Fruit fly (Drosophila melanogaster) whole organism, prepupa: ENCODE data around the gene dpr16.

ENCODE experiments used
- Blimp-1 ChIP-seq: fragments of 200-800 bp; sonication (Bioruptor generic); optimal IDR thresholded peaks from 3 replicates; lab custom pipeline; 2017; ENCODE audit warnings: missing biosample characterization, missing genetic modification characterization, mild to moderate bottlenecking, moderate library complexity, missing genetic modification reagents
- CG10631 ChIP-seq: fragments of 200-800 bp; sonication (Bioruptor generic); optimal IDR thresholded peaks from 2 replicates; lab custom pipeline; 2016; ENCODE audit warnings: missing biosample characterization, missing genetic modification characterization
- CG10669 ChIP-seq: fragments of 200-800 bp; sonication (Bioruptor generic); optimal IDR thresholded peaks from 3 replicates; lab custom pipeline; 2018; ENCODE audit warnings: missing biosample characterization, mild to moderate bottlenecking, missing genetic modification characterization, moderate library complexity
- CG15336 ChIP-seq: fragments of 200-800 bp; sonication (Bioruptor generic); IDR thresholded peaks from 2 replicates; pipeline ENCODE4 v1.3.6; 2022; ENCODE audit warnings: missing biosample characterization, missing genetic modification characterization
- CG3032 ChIP-seq: fragments of 200-800 bp; optimal IDR thresholded peaks from 2 replicates; lab custom pipeline; 2019; ENCODE audit warnings: missing biosample characterization, mild to moderate bottlenecking, missing genetic modification characterization, moderate library complexity
- CG31627 ChIP-seq: fragments of 200-800 bp; sonication (Bioruptor generic); optimal IDR thresholded peaks from 3 replicates; lab custom pipeline; 2016; ENCODE audit warnings: missing biosample characterization, missing genetic modification characterization
- CG3919 ChIP-seq: fragments of 200-800 bp; sonication (Bioruptor generic); optimal IDR thresholded peaks from 3 replicates; lab custom pipeline; 2016; ENCODE audit warnings: missing biosample characterization, missing genetic modification characterization
- CG6163 ChIP-seq: fragments of 200-800 bp; sonication (Bioruptor generic); IDR thresholded peaks from 3 replicates; pipeline ENCODE4 v1.3.6; 2022; ENCODE audit warnings: missing biosample characterization, missing genetic modification characterization
- CG6276 ChIP-seq: fragments of 200-800 bp; sonication (Bioruptor generic); optimal IDR thresholded peaks from 2 replicates; lab custom pipeline; 2017; ENCODE audit warnings: missing biosample characterization, mild to moderate bottlenecking, missing genetic modification characterization
- CG6792 ChIP-seq: fragments of 200-800 bp; sonication (Bioruptor generic); optimal IDR thresholded peaks from 3 replicates; lab custom pipeline; 2016; ENCODE audit warnings: missing biosample characterization, missing genetic modification characterization
- CG6808 ChIP-seq: fragments of 200-800 bp; sonication (Bioruptor generic); optimal IDR thresholded peaks from 3 replicates; lab custom pipeline; 2017; ENCODE audit warnings: missing biosample characterization, missing genetic modification characterization, mild to moderate bottlenecking, moderate library complexity, missing genetic modification reagents
- CG6854 ChIP-seq: fragments of 200-800 bp; sonication (Bioruptor generic); optimal IDR thresholded peaks from 2 replicates; lab custom pipeline; 2017; ENCODE audit warnings: missing biosample characterization, mild to moderate bottlenecking, missing genetic modification characterization
- CG8119 ChIP-seq: fragments of 200-800 bp; sonication (Bioruptor generic); IDR thresholded peaks from 3 replicates; pipeline ENCODE4 v1.3.6; 2022; ENCODE audit warnings: missing biosample characterization, missing genetic modification characterization
- CG8319 ChIP-seq: fragments of 200-800 bp; sonication (Bioruptor generic); optimal IDR thresholded peaks from 3 replicates; lab custom pipeline; 2016; ENCODE audit warnings: missing biosample characterization, missing genetic modification characterization
- CG9139 ChIP-seq: fragments of 200-800 bp; sonication (Bioruptor generic); optimal IDR thresholded peaks from 3 replicates; lab custom pipeline; 2017; ENCODE audit warnings: missing biosample characterization, mild to moderate bottlenecking, missing genetic modification characterization
- Eip93F ChIP-seq: fragments of 200-800 bp; sonication (Bioruptor generic); optimal IDR thresholded peaks from 2 replicates; lab custom pipeline; 2016; ENCODE audit warnings: missing biosample characterization, mild to moderate bottlenecking, missing genetic modification characterization
- Ets96B ChIP-seq: fragments of 200-800 bp; optimal IDR thresholded peaks from 2 replicates; lab custom pipeline; 2019; ENCODE audit warnings: missing biosample characterization, mild to moderate bottlenecking, missing genetic modification characterization, moderate library complexity
- Gug ChIP-seq: fragments of 200-800 bp; sonication (Bioruptor generic); IDR thresholded peaks from 2 replicates; pipeline ENCODE4 v1.3.6; 2022; ENCODE audit warnings: missing biosample characterization, missing genetic modification characterization
- Hr39 ChIP-seq: fragments of 200-800 bp; sonication (Bioruptor generic); optimal IDR thresholded peaks from 2 replicates; lab custom pipeline; 2016; ENCODE audit warnings: missing biosample characterization, missing genetic modification characterization
- Hr4 ChIP-seq: fragments of 200-800 bp; sonication (Bioruptor generic); optimal IDR thresholded peaks from 3 replicates; lab custom pipeline; 2016; ENCODE audit warnings: missing biosample characterization, missing genetic modification characterization
- Lpt ChIP-seq: fragments of 200-800 bp; sonication (Bioruptor generic); optimal IDR thresholded peaks from 3 replicates; lab custom pipeline; 2016; ENCODE audit warnings: missing biosample characterization, missing genetic modification characterization
- OdsH ChIP-seq: fragments of 200-800 bp; sonication (Bioruptor generic); optimal IDR thresholded peaks from 3 replicates; lab custom pipeline; 2016; ENCODE audit warnings: missing biosample characterization, missing genetic modification characterization
- Smox ChIP-seq: fragments of 200-800 bp; sonication (Bioruptor generic); optimal IDR thresholded peaks from 3 replicates; lab custom pipeline; 2016; ENCODE audit warnings: missing biosample characterization, missing genetic modification characterization
- achi ChIP-seq: fragments of 200-800 bp; sonication (Bioruptor generic); optimal IDR thresholded peaks from 3 replicates; lab custom pipeline; 2016; ENCODE audit warnings: missing biosample characterization, missing genetic modification characterization
- acj6 ChIP-seq: fragments of 200-800 bp; sonication (Bioruptor generic); optimal IDR thresholded peaks from 3 replicates; lab custom pipeline; 2016; ENCODE audit warnings: missing biosample characterization, missing genetic modification characterization
- cyc ChIP-seq: fragments of 200-800 bp; sonication (Bioruptor generic); optimal IDR thresholded peaks from 3 replicates; lab custom pipeline; 2016; ENCODE audit warnings: missing biosample characterization, missing genetic modification characterization
- eg ChIP-seq: fragments of 200-800 bp; sonication (Bioruptor generic); IDR thresholded peaks from 3 replicates; pipeline ENCODE4 v1.3.6; 2022; ENCODE audit warnings: missing biosample characterization, missing genetic modification characterization
- fd85E ChIP-seq: fragments of 200-800 bp; sonication (Bioruptor generic); optimal IDR thresholded peaks from 3 replicates; lab custom pipeline; 2016; ENCODE audit warnings: missing biosample characterization, missing genetic modification characterization
- fkh ChIP-seq: fragments of 200-800 bp; sonication (Bioruptor generic); optimal IDR thresholded peaks from 3 replicates; lab custom pipeline; 2017; ENCODE audit warnings: missing biosample characterization, mild to moderate bottlenecking, missing genetic modification characterization, moderate library complexity
- lz ChIP-seq: fragments of 200-800 bp; sonication (Bioruptor generic); optimal IDR thresholded peaks from 3 replicates; lab custom pipeline; 2016; ENCODE audit warnings: missing biosample characterization, missing genetic modification characterization
- net ChIP-seq: fragments of 200-800 bp; sonication (Bioruptor generic); optimal IDR thresholded peaks from 3 replicates; lab custom pipeline; 2016; ENCODE audit warnings: missing biosample characterization, missing genetic modification characterization
- ss ChIP-seq, 2 experiments: fragments of 200-800 bp; sonication (Bioruptor generic); optimal IDR thresholded peaks; 2 replicates in 1 of 2; 3 replicates in 1 of 2; lab custom pipeline; 2017 to 2018; ENCODE audit warnings: mild to moderate bottlenecking in 2 of 2, missing biosample characterization in 2 of 2, missing genetic modification characterization in 2 of 2, moderate library complexity in 1 of 2
- vri ChIP-seq: fragments of 200-800 bp; sonication (Bioruptor generic); optimal IDR thresholded peaks from 3 replicates; lab custom pipeline; 2016; ENCODE audit warnings: missing biosample characterization, mild to moderate bottlenecking, missing genetic modification characterization

The dpr16 gene

DNA sequence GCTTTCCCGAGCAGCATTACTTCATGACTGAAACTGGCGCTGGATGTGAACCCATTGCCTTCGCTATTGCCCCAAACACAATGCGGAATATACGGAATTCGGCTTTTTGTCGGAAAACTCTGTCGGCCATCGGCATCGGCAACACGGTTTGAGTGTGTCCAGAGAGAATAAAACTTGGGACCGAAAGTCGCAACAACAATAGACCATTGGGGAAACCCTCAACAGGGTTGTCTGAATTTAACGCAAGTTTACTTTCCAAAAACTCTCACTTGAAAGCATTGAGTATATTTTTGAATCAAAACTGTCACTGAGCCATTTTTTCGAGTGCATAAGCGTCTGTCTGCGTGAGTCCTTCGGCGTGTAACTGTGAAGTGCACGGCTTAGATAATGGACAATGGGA, 47.6 kb downstream of the dpr16 start (continued):
- TF ChIP-seq CG3032 (tag; lab: Kevin White, UChicago) (no peak), achi (GFP tag; lab: Kevin White, UChicago) (peak; percentile 46), OdsH (GFP tag; lab: Kevin White, UChicago) (peak; percentile 45), Smox (no peak), CG8119 (GFP tag; lab: Robert Waterston, UW) (0 out of 3 replicates have a peak, but pooled peaks have one; percentile 28), Eip93F (GFP tag; lab: Kevin White, UChicago) (no peak), net (peak; percentile 26), CG6854 (GFP tag; lab: Kevin White, UChicago) (no peak)

DNA sequence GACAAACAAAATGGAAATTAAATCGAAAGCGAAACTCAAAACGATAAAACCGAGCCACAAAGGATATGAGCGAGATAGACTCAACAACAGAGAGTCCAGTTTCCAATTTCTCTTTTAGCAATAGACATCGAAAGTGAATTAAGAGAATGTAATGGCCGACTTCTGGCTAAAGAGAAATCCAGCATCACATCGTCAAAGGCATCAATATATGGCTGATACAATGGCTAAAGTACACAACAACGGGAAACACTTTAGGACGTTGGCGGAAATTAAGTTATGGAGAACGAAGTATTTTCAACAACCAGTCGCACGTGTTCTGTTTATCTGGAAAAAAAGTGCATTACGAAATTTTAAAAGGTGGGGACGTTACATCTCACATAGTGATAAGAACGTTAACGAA, 48.9 kb downstream of the dpr16 start:
- TF ChIP-seq CG10669 (GFP tag; lab: Kevin White, UChicago) (no peak), CG9139 (no peak), CG10631 (GFP tag; lab: Kevin White, UChicago) (no peak), CG6792 (GFP tag; lab: Kevin White, UChicago) (no peak)

DNA sequence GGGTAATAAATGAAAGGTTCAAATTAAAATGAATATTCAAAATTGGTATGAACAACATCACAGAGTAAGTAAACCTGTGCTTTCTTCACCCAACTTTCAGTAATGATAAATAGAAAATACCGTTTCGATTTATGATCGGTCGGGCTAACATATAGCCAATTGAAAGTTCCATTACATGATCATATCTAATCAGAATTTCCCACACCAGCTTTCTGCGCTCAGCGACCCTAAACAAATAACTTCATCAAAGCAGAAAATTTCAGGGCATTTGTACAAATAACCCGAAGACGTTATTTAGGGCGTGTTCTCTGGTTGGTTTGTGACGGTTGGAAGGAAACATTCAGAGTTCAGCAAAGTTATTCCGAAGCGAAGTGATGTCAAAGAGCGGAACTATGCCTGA, 53.1 kb downstream of the dpr16 start:
- TF ChIP-seq fkh (GFP tag; lab: Kevin White, UChicago) (peak; percentile 33), CG6808 (GFP tag; lab: Kevin White, UChicago) (no peak), CG6163 (GFP tag; lab: Robert Waterston, UW) (no peak), CG8319 (GFP tag; lab: Kevin White, UChicago) (no peak)

DNA sequence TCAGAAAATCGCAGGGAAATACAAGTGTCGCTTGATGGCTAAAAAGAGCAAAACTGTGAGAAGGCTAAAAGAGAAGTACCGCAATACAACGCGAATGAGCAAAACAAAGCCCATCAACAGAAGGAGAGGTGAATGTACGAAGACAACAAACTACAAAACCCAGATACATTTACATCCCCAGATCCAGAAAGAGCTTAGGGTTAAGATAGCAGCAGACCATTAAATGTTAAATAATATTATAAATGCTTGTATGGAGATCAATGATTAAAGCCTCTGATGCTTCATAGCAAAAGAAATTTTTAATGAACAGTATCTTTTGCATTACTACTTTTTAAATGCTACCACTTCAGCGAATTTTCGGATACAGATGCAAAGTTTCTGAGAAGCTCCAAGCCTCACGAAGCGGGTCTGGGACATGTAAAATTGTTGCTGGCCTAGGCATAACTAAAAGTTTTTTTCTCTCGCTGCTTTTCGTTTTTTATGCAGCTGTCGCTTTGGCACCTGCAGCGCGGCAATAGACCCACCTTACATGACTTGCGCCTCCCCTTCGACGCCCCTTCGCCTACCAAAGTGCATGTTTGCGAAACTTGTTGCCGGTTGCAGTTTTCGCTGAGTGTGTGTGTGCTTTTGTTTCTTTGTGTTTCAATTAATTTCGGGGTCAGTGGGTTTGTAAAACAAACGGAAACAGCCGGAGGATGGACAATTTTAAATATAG, 54.8 kb downstream of the dpr16 start:
- TF ChIP-seq ss (GFP tag; optimal IDR thresholded peaks at IDR 0.05; lab: Kevin White, UChicago) (no peak), Blimp-1 (GFP tag; lab: Kevin White, UChicago) (no peak), CG6163 (GFP tag; lab: Robert Waterston, UW) (peak; percentile 50; the same call in 1 of the 3 replicates), net (peak; percentile 11), CG15336 (GFP tag; lab: Robert Waterston, UW) (peak; percentile 24; the same call in 1 of the 2 replicates), CG31627 (GFP tag; lab: Kevin White, UChicago) (no peak), eg (GFP tag; lab: Robert Waterston, UW) (peak; percentile 57; the same call in 2 of the 3 replicates), CG3919 (GFP tag; lab: Kevin White, UChicago) (no peak), CG6276 (GFP tag; lab: Kevin White, UChicago) (peak; percentile 34), Lpt (GFP tag; lab: Kevin White, UChicago) (peak; percentile 37)
- TF ChIP-seq, all 60 proteins: peak for 6

DNA sequence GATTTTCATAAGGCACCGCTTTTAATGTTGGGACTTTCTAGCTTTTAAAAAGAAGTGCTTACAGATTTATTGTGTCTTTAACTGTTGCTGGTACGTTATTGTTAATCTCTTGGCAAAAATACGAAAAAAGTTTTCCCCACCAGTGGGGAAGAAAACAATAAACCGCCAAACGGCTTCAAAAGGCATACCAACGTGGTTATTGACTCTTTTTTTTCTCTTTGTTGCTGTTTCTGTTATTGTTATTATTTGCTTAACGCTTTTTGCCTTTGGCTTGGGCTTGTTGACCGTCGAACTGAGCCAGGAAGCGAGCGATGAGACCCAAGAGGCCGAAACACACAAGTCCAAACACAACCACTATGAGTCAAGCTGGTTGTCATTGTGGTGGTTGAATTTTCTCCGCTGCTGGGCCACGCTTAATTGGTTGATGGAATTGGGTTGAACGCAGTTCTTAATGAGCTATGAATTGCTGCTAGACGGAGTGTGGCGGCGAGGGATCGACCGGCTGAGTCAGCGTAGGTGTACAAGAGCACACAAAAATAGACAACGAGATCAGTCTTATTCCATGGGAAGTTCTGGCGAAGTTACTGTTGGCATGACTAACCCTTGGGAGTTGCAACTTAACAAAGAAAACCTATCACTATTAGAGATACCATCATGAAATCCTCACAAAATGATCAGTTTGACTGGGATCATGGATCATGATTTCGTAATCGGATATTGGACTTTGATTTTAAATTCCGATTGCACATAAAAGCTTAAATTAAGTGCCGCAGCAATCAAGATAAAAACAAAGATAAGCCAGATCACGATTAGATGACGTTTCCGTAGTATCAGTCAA, 56.8 kb downstream of the dpr16 start:
- TF ChIP-seq CG6808 (GFP tag; lab: Kevin White, UChicago) (no peak), Gug (GFP tag; lab: Robert Waterston, UW) (no peak), acj6 (GFP tag; lab: Kevin White, UChicago) (no peak), CG6792 (GFP tag; lab: Kevin White, UChicago) (no peak), Hr39 (GFP tag; lab: Kevin White, UChicago) (no peak), cyc (GFP tag; lab: Kevin White, UChicago) (no peak), fd85E (no peak), lz (GFP tag; lab: Kevin White, UChicago) (no peak), CG9139 (no peak), Hr4 (GFP tag; lab: Kevin White, UChicago) (no peak), fkh (GFP tag; lab: Kevin White, UChicago) (peak; percentile 63), vri (GFP tag; lab: Kevin White, UChicago) (peak; percentile 23), Ets96B (tag; lab: Kevin White, UChicago) (no peak), CG8119 (GFP tag; lab: Robert Waterston, UW) (no peak)
- TF ChIP-seq, all 60 proteins: peak for 2
